Worm (Caenorhabditis elegans): Measurements from ENCODE around the gene efr-3.

The efr-3 gene

DNA sequence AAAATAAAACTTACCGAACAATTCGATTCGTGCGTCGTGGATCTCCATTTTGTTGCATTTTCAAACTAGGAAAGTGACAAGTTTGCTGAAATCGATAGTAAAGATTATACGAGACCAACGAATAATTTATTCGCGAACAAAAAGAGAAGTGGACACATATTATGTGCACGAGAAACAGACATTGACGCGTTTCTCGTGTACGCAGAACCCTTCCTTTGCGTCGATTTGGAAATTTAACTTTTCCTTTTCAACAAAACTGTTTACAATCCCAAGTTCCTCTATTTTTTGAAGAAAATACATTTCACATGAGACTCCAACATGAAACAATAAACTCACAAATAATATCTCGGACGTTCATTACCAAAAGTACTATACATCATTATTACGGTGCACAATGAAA is 39.9 kb upstream of the efr-3 start, which contains the start of gene K10B2.4 (continued):
- no peak for TF ChIP-seq sox-4 (tag; optimal IDR thresholded peaks at IDR 0.05)
- TF ChIP-seq nhr-237 (tag; optimal IDR thresholded peaks at IDR 0.05) = no peak
- no peak for TF ChIP-seq zag-1 (tag; optimal IDR thresholded peaks at IDR 0.05)
- no peak for TF ChIP-seq nhr-76 (tag; optimal IDR thresholded peaks at IDR 0.05)
- TF ChIP-seq ceh-63 (GFP tag; optimal IDR thresholded peaks at IDR 0.05) = no peak
- TF ChIP-seq mep-1 (tag; optimal IDR thresholded peaks at IDR 0.05) = peak; percentile 65
- no peak for TF ChIP-seq ces-1 (GFP tag; optimal IDR thresholded peaks at IDR 0.05)
- peak; percentile 94 for TF ChIP-seq blmp-1 (tag; optimal IDR thresholded peaks at IDR 0.05)
- no peak for TF ChIP-seq ceh-90 (tag; optimal IDR thresholded peaks at IDR 0.05)
- peak; percentile 15 for TF ChIP-seq lin-39 (tag; optimal IDR thresholded peaks at IDR 0.05)
- TF ChIP-seq nhr-20 (tag; optimal IDR thresholded peaks at IDR 0.05) = peak; percentile 82
- TF ChIP-seq rnt-1 (tag; optimal IDR thresholded peaks at IDR 0.05) = peak; percentile 78
- TF ChIP-seq nhr-71 (tag; optimal IDR thresholded peaks at IDR 0.05) = peak; percentile 77
- TF ChIP-seq vab-15 (tag; optimal IDR thresholded peaks at IDR 0.05) = no peak
- no peak for TF ChIP-seq isw-1 (GFP tag; IDR thresholded peaks at IDR 0.05)
- peak; percentile 6 for TF ChIP-seq fkh-8 (tag; optimal IDR thresholded peaks at IDR 0.05)
- peak; percentile 31 for TF ChIP-seq unc-86 (tag; optimal IDR thresholded peaks at IDR 0.05)
- TF ChIP-seq ets-5 (GFP tag; IDR thresholded peaks at IDR 0.05) = no peak
- peak; percentile 74 for TF ChIP-seq nhr-47 (tag; optimal IDR thresholded peaks at IDR 0.05)
- TF ChIP-seq pqm-1 (tag; optimal IDR thresholded peaks at IDR 0.05) = no peak
- peak; percentile 22 for TF ChIP-seq ama-1 (optimal IDR thresholded peaks at IDR 0.05)
- no peak for TF ChIP-seq sptf-1 (tag; optimal IDR thresholded peaks at IDR 0.05)
- TF ChIP-seq ceh-88 (GFP tag; IDR thresholded peaks at IDR 0.05) = no peak
- peak; percentile 49 for TF ChIP-seq nhr-77 (tag; optimal IDR thresholded peaks at IDR 0.05)
- peak; percentile 78 for TF ChIP-seq C16A3.4 (tag; optimal IDR thresholded peaks at IDR 0.05)
- peak; percentile 77 to 79 for TF ChIP-seq efl-1 (optimal IDR thresholded peaks at IDR 0.05)
- TF ChIP-seq efl-1 (GFP tag; optimal IDR thresholded peaks at IDR 0.05 in 1 of 2) = peak; percentile 64 to 97
- peak; percentile 14 for TF ChIP-seq F16B12.6 (tag; optimal IDR thresholded peaks at IDR 0.05)
- TF ChIP-seq fkh-10 (GFP tag; optimal IDR thresholded peaks at IDR 0.05) = no peak
- peak; percentile 3 for TF ChIP-seq lir-3 (tag; optimal IDR thresholded peaks at IDR 0.05; ENCODE audit: poor library complexity)
- TF ChIP-seq sup-37 (GFP tag; optimal IDR thresholded peaks at IDR 0.05) = no peak
- TF ChIP-seq nhr-90 (tag; optimal IDR thresholded peaks at IDR 0.05; ENCODE audit: poor library complexity) = peak; percentile 54
- peak; percentile 12 for TF ChIP-seq lin-15B (tag; optimal IDR thresholded peaks at IDR 0.05)
- TF ChIP-seq snpc-4 (tag; optimal IDR thresholded peaks at IDR 0.05) = peak; percentile 53
- TF ChIP-seq egl-27 (tag; optimal IDR thresholded peaks at IDR 0.05) = no peak
- no peak for TF ChIP-seq egl-13 (tag; optimal IDR thresholded peaks at IDR 0.05)
- TF ChIP-seq mdl-1 (tag; optimal IDR thresholded peaks at IDR 0.05) = no peak
- no peak for TF ChIP-seq pax-3 (tag; optimal IDR thresholded peaks at IDR 0.05)
- no peak for TF ChIP-seq unc-98 (GFP tag; IDR thresholded peaks at IDR 0.05)
- no peak for TF ChIP-seq Y116A8C.19 (tag; optimal IDR thresholded peaks at IDR 0.05; ENCODE audit: borderline replicate concordance)
- no peak for TF ChIP-seq nhr-28 (tag; optimal IDR thresholded peaks at IDR 0.05)
- TF ChIP-seq dsc-1 (tag; optimal IDR thresholded peaks at IDR 0.05) = peak; percentile 53
- peak; percentile 5 for TF ChIP-seq C04F5.9 (tag; optimal IDR thresholded peaks at IDR 0.05)
- no peak for TF ChIP-seq elt-2 (tag; optimal IDR thresholded peaks at IDR 0.05)
- TF ChIP-seq hpl-2 (GFP tag; optimal IDR thresholded peaks at IDR 0.05) = peak; percentile 9
- peak; percentile 65 for TF ChIP-seq lin-13 (GFP tag; optimal IDR thresholded peaks at IDR 0.05)
- no peak for TF ChIP-seq ceh-8 (GFP tag; optimal IDR thresholded peaks at IDR 0.05)
- TF ChIP-seq nhr-11 (tag; optimal IDR thresholded peaks at IDR 0.05) = no peak
- TF ChIP-seq hlh-17 (GFP tag; optimal IDR thresholded peaks at IDR 0.05; ENCODE audit: borderline replicate concordance) = no peak

All from whole organism, L1 larva.